Fruit fly (Drosophila melanogaster) whole organism, pupa: ENCODE results near the gene CG33309.

ENCODE experiments used
- CG12605 ChIP-seq: fragments of 200-800 bp; sonication (Bioruptor generic); IDR thresholded peaks from 2 replicates; pipeline ENCODE4 v1.3.6; 2022; ENCODE audit warnings: missing biosample characterization, missing genetic modification characterization
- CG13204 ChIP-seq: fragments of 200-800 bp; sonication (Bioruptor generic); optimal IDR thresholded peaks from 2 replicates; lab custom pipeline; 2018; ENCODE audit warnings: missing biosample characterization, mild to moderate bottlenecking, missing genetic modification characterization, moderate library complexity
- CG14655 ChIP-seq: fragments of 200-800 bp; sonication (Bioruptor generic); optimal IDR thresholded peaks from 3 replicates; lab custom pipeline; 2017; ENCODE audit warnings: mild to moderate bottlenecking, missing biosample characterization, missing genetic modification reagents, missing genetic modification characterization
- CG15710 ChIP-seq: fragments of 200-800 bp; sonication (Bioruptor generic); optimal IDR thresholded peaks from 2 replicates; lab custom pipeline; 2018; ENCODE audit warnings: missing biosample characterization, mild to moderate bottlenecking, missing genetic modification characterization, moderate library complexity
- CG17806 ChIP-seq: fragments of 200-800 bp; sonication (Bioruptor generic); optimal IDR thresholded peaks from 2 replicates; lab custom pipeline; 2018; ENCODE audit warnings: missing biosample characterization, mild to moderate bottlenecking, missing genetic modification characterization, moderate library complexity
- CG32121 ChIP-seq: fragments of 200-800 bp; sonication (Bioruptor generic); IDR thresholded peaks from 2 replicates; pipeline ENCODE4 v1.3.6; 2022; ENCODE audit warnings: missing biosample characterization, missing genetic modification characterization
- CG34367 ChIP-seq: fragments of 200-800 bp; sonication (Bioruptor generic); optimal IDR thresholded peaks from 2 replicates; lab custom pipeline; 2018; ENCODE audit warnings: missing biosample characterization, mild to moderate bottlenecking, missing genetic modification characterization
- CG4496 ChIP-seq: fragments of 200-800 bp; sonication (Bioruptor generic); IDR thresholded peaks from 3 replicates; pipeline ENCODE4 v1.3.6; 2022; ENCODE audit warnings: missing biosample characterization, missing genetic modification characterization
- CG8159 ChIP-seq: fragments of 200-800 bp; sonication (Bioruptor generic); optimal IDR thresholded peaks from 3 replicates; lab custom pipeline; 2018; ENCODE audit warnings: missing biosample characterization, mild to moderate bottlenecking, missing genetic modification characterization, moderate library complexity
- CG8301 ChIP-seq: fragments of 200-800 bp; sonication (Bioruptor generic); optimal IDR thresholded peaks from 2 replicates; lab custom pipeline; 2018; ENCODE audit warnings: missing biosample characterization, mild to moderate bottlenecking, missing genetic modification characterization
- CG9948 ChIP-seq: fragments of 200-800 bp; sonication (Bioruptor generic); optimal IDR thresholded peaks from 2 replicates; lab custom pipeline; 2018; ENCODE audit warnings: missing biosample characterization, mild to moderate bottlenecking, missing genetic modification characterization, moderate library complexity
- D1 ChIP-seq: fragments of 200-800 bp; sonication (Bioruptor generic); optimal IDR thresholded peaks from 2 replicates; lab custom pipeline; 2018; ENCODE audit warnings: missing biosample characterization, mild to moderate bottlenecking, missing genetic modification characterization, moderate library complexity
- EcR ChIP-seq: fragments of 200-800 bp; sonication (Bioruptor generic); optimal IDR thresholded peaks from 3 replicates; lab custom pipeline; 2019; ENCODE audit warnings: missing biosample characterization, missing genetic modification characterization, mild to moderate bottlenecking, moderate library complexity, missing genetic modification reagents
- Ets98B ChIP-seq: fragments of 200-800 bp; sonication (Bioruptor generic); IDR thresholded peaks from 2 replicates; pipeline ENCODE4 v1.3.6; 2022; ENCODE audit warnings: missing biosample characterization, missing genetic modification characterization
- Pif1A ChIP-seq: fragments of 200-800 bp; sonication (Bioruptor generic); optimal IDR thresholded peaks from 3 replicates; lab custom pipeline; 2016; ENCODE audit warnings: missing biosample characterization, missing genetic modification characterization
- Pif1B ChIP-seq: fragments of 200-800 bp; sonication (Bioruptor generic); optimal IDR thresholded peaks from 3 replicates; lab custom pipeline; 2016; ENCODE audit warnings: missing biosample characterization, missing genetic modification characterization
- Snoo ChIP-seq: fragments of 200-800 bp; sonication (Bioruptor generic); optimal IDR thresholded peaks from 3 replicates; lab custom pipeline; 2017; ENCODE audit warnings: missing biosample characterization, mild to moderate bottlenecking, missing genetic modification characterization, inconsistent platforms
- fd96Ca ChIP-seq: fragments of 200-800 bp; sonication (Bioruptor generic); IDR thresholded peaks from 3 replicates; pipeline ENCODE4 v1.3.6; 2022; ENCODE audit warnings: missing biosample characterization, missing genetic modification characterization
- gl ChIP-seq: fragments of 200-800 bp; sonication (Bioruptor generic); optimal IDR thresholded peaks from 2 replicates; lab custom pipeline; 2018; ENCODE audit warnings: missing biosample characterization, mild to moderate bottlenecking, missing genetic modification characterization
- rn ChIP-seq: fragments of 200-800 bp; sonication (Bioruptor generic); IDR thresholded peaks from 2 replicates; pipeline ENCODE4 v1.3.6; 2022; ENCODE audit warnings: missing biosample characterization, missing genetic modification characterization

The CG33309 gene

dm6 chr2L:14802034-14802433, 8.5 kb upstream of the CG33309 start, which contains the start of gene CG33308:
Gene CG33308 (plus strand): TSS chr2L:14802334.
- TF ChIP-seq Snoo (tag; lab: Kevin White, UChicago) (no peak), CG9948 (tag; lab: Kevin White, UChicago) (no peak)

dm6 chr2L:14842058-14842457, 31.5 kb downstream of the CG33309 start, which contains the start of gene CG42682:
Gene CG42682 (plus strand): TSS chr2L:14842358.
- TF ChIP-seq CG34367 (no peak), CG12605 (GFP tag; lab: Robert Waterston, UW) (no peak), CG8159 (no peak), fd96Ca (GFP tag; lab: Robert Waterston, UW) (no peak), CG14655 (GFP tag; lab: Kevin White, UChicago) (no peak), CG32121 (GFP tag; lab: Robert Waterston, UW) (no peak), gl (no peak), CG4496 (GFP tag; lab: Robert Waterston, UW) (no peak), CG8301 (no peak), EcR (GFP tag; lab: Kevin White, UChicago) (no peak), CG15710 (tag; lab: Kevin White, UChicago) (no peak), Snoo (tag; lab: Kevin White, UChicago) (no peak), CG17806 (tag; lab: Kevin White, UChicago) (no peak), CG9948 (tag; lab: Kevin White, UChicago) (no peak), Pif1B (no peak)

dm6 chr2L:14851678-14852077, 41.1 kb downstream of the CG33309 start, which contains the start of gene CG15279:
Gene CG15279 (minus strand): TSS chr2L:14851749.
- no peak for TF ChIP-seq CG9948 (tag; lab: Kevin White, UChicago)
- no peak for TF ChIP-seq gl
- TF ChIP-seq fd96Ca (GFP tag; lab: Robert Waterston, UW): no peak
- no peak for TF ChIP-seq CG14655 (GFP tag; lab: Kevin White, UChicago)
- TF ChIP-seq CG8159: no peak
- no peak for TF ChIP-seq CG34367
- TF ChIP-seq Ets98B (GFP tag; lab: Robert Waterston, UW): no peak
- no peak for TF ChIP-seq CG13204 (GFP tag; lab: Kevin White, UChicago)
- TF ChIP-seq CG4496 (GFP tag; lab: Robert Waterston, UW): no peak
- no peak for TF ChIP-seq rn (GFP tag; lab: Robert Waterston, UW)
- TF ChIP-seq CG32121 (GFP tag; lab: Robert Waterston, UW): no peak
- TF ChIP-seq D1 (tag; lab: Kevin White, UChicago): no peak
- no peak for TF ChIP-seq CG8301
- TF ChIP-seq Pif1B: no peak
- TF ChIP-seq Pif1A: no peak
- TF ChIP-seq CG15710 (tag; lab: Kevin White, UChicago): no peak
